Worm (Caenorhabditis elegans) whole organism, L1 larva: Measurements from ENCODE around the gene F28B12.1.

Source experiments
- blmp-1 ChIP-seq: fragments of 150-350 bp; optimal IDR thresholded peaks from 2 replicates; lab custom pipeline; 2014; ENCODE audit warnings: missing biosample characterization, missing genetic modification characterization
- egl-27 ChIP-seq, 2 experiments: fragments of 150-350 bp in 1 of 2; sonication (generic microtip); optimal IDR thresholded peaks; 3 replicates each; lab custom pipeline; 2017 to 2018; ENCODE audit warnings: missing biosample characterization in 2 of 2, missing genetic modification characterization in 2 of 2, missing genetic modification reagents in 2 of 2
- fkh-10 ChIP-seq: sonication (generic microtip); optimal IDR thresholded peaks from 2 replicates; lab custom pipeline; 2017; ENCODE audit warnings: missing biosample characterization, missing genetic modification reagents, missing genetic modification characterization
- hlh-4 ChIP-seq: sonication (generic microtip); optimal IDR thresholded peaks from 2 replicates; lab custom pipeline; 2016; ENCODE audit warnings: mild to moderate bottlenecking, missing genetic modification characterization, missing compliant biosample characterization
- jun-1 ChIP-seq: fragments of 150-350 bp; optimal IDR thresholded peaks from 2 replicates; lab custom pipeline; 2014; ENCODE audit warnings: missing biosample characterization, missing genetic modification reagents, missing genetic modification characterization
- lin-13 ChIP-seq: fragments of 150-350 bp; optimal IDR thresholded peaks from 2 replicates; lab custom pipeline; 2014; ENCODE audit warnings: missing biosample characterization, missing genetic modification reagents, missing genetic modification characterization
- lin-15B ChIP-seq: fragments of 150-350 bp; sonication (generic microtip); optimal IDR thresholded peaks from 3 replicates; lab custom pipeline; 2014; ENCODE audit warnings: missing biosample characterization, missing genetic modification characterization
- lsy-2 ChIP-seq, 2 experiments: fragments of 150-350 bp; optimal IDR thresholded peaks; 2 replicates each; lab custom pipeline; 2014; ENCODE audit warnings: missing biosample characterization in 2 of 2, missing genetic modification characterization in 2 of 2
- nhr-19 ChIP-seq: fragments of 200-800 bp; sonication (Bioruptor generic); conservative IDR thresholded peaks from 2 replicates; pipeline ENCODE4 v1.3.6; 2022; ENCODE audit warnings: missing genetic modification characterization, missing compliant biosample characterization
- nhr-76 ChIP-seq: sonication (generic microtip); optimal IDR thresholded peaks from 2 replicates; lab custom pipeline; 2017; ENCODE audit warnings: missing biosample characterization, missing genetic modification characterization
- nhr-84 ChIP-seq: sonication (generic microtip); optimal IDR thresholded peaks from 2 replicates; lab custom pipeline; 2017; ENCODE audit warnings: missing biosample characterization, missing genetic modification characterization
- skn-1 ChIP-seq: fragments of 150-350 bp; optimal IDR thresholded peaks from 2 replicates; lab custom pipeline; 2014; ENCODE audit warnings: missing biosample characterization, missing genetic modification characterization
- tbx-2 ChIP-seq: sonication (generic microtip); optimal IDR thresholded peaks from 2 replicates; lab custom pipeline; 2016; ENCODE audit warnings: missing genetic modification characterization, missing compliant biosample characterization
- ztf-11 ChIP-seq, 2 experiments: sonication (generic microtip); optimal IDR thresholded peaks; 2 replicates each; lab custom pipeline; 2016 to 2017; ENCODE audit warnings: missing genetic modification characterization in 2 of 2, missing biosample characterization in 1 of 2, missing compliant biosample characterization in 1 of 2

DNA sequence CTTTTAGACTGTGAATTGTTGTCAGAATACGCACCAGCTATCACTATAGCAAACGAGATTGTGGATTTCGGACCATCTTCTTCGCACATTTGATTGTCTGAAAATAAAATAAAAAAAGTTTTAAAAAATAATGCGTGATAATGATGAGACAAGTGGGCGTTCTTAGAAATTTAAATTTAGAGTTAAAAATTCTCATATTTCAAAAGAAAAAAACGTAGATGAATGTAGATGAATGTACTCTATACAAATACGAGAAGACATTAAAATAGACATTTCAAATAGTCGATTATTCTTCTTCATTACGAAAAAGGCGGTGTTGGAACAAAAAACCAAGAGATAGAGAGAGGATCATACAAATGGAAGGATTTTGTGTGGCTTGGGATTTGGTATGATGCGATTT lies 32.2 kb downstream of the F28B12.1 start, which contains the start of gene B0034.5:
- TF ChIP-seq lin-15B: no peak
- no peak for TF ChIP-seq ztf-11 (tag; optimal IDR thresholded peaks at IDR 0.05; lab: Kevin White, UChicago)
- no peak for TF ChIP-seq nhr-84 (tag; lab: Kevin White, UChicago)
- TF ChIP-seq nhr-19: no peak
- TF ChIP-seq tbx-2 (tag; lab: Kevin White, UChicago): no peak
- no peak for TF ChIP-seq egl-27 (tag; optimal IDR thresholded peaks at IDR 0.05; lab: Kevin White, UChicago)
- TF ChIP-seq fkh-10 (GFP tag; lab: Kevin White, UChicago): no peak
- TF ChIP-seq nhr-76 (tag; lab: Kevin White, UChicago): no peak
- TF ChIP-seq jun-1 (tag; lab: Kevin White, UChicago): no peak
- TF ChIP-seq lsy-2 (tag; optimal IDR thresholded peaks at IDR 0.05; lab: Kevin White, UChicago): no peak
- TF ChIP-seq blmp-1 (tag; lab: Kevin White, UChicago): no peak
- TF ChIP-seq hlh-4 (tag; lab: Kevin White, UChicago): no peak
- no peak for TF ChIP-seq skn-1 (tag; lab: Kevin White, UChicago)
- no peak for TF ChIP-seq lin-13 (GFP tag; lab: Kevin White, UChicago)
